Fruit fly (Drosophila melanogaster) whole organism, wandering third instar larva: ENCODE measurements around the gene GstO2.
A peak's percentile ranks its signal among the peaks of the same experiment; 100 is the strongest.

Experiments
- Abd-B ChIP-seq: fragments of >200 bp; optimal IDR thresholded peaks from 2 replicates; lab custom pipeline; 2017; ENCODE audit warnings: missing biosample characterization, missing genetic modification characterization
- CG32264 ChIP-seq: fragments of 200-800 bp; sonication (Bioruptor generic); optimal IDR thresholded peaks from 2 replicates; lab custom pipeline; 2016; ENCODE audit warnings: missing biosample characterization, missing genetic modification characterization
- CG9705 ChIP-seq: fragments of 200-800 bp; sonication (Bioruptor generic); optimal IDR thresholded peaks from 2 replicates; lab custom pipeline; 2018; ENCODE audit warnings: missing biosample characterization, mild to moderate bottlenecking, missing genetic modification characterization
- Dif ChIP-seq: fragments of 200-275, 200-300 bp; sonication (Bioruptor generic); optimal IDR thresholded peaks from 2 replicates; lab custom pipeline; 2018; ENCODE audit warnings: missing biosample characterization, missing genetic modification characterization; ENCODE audit not compliant: partially characterized antibody
- GATAd ChIP-seq: sonication (Bioruptor generic); optimal IDR thresholded peaks from 2 replicates; lab custom pipeline; 2016; ENCODE audit warnings: missing biosample characterization, missing genetic modification characterization
- HLH106 ChIP-seq: fragments of 200-800 bp; optimal IDR thresholded peaks from 3 replicates; lab custom pipeline; 2019; ENCODE audit warnings: missing biosample characterization, mild to moderate bottlenecking, missing genetic modification characterization, moderate library complexity
- Hnf4 ChIP-seq: fragments of 200-800 bp; sonication (Bioruptor generic); optimal IDR thresholded peaks from 2 replicates; lab custom pipeline; 2016; ENCODE audit warnings: missing biosample characterization, mild to moderate bottlenecking, missing genetic modification characterization
- Hr78 ChIP-seq: fragments of >200 bp; optimal IDR thresholded peaks from 2 replicates; lab custom pipeline; 2017; ENCODE audit warnings: missing biosample characterization, missing genetic modification characterization
- Hr83 ChIP-seq: fragments of 200-300 bp; sonication (Bioruptor generic); optimal IDR thresholded peaks from 2 replicates; lab custom pipeline; 2016; ENCODE audit warnings: missing biosample characterization, mild to moderate bottlenecking, missing genetic modification characterization, moderate library complexity; ENCODE audit not compliant: poor library complexity, severe bottlenecking
- Jra ChIP-seq: sonication (Bioruptor generic); optimal IDR thresholded peaks from 2 replicates; lab custom pipeline; 2016; ENCODE audit warnings: missing biosample characterization, missing genetic modification characterization
- Mio ChIP-seq: sonication (Bioruptor generic); optimal IDR thresholded peaks from 2 replicates; lab custom pipeline; 2016; ENCODE audit warnings: missing biosample characterization, missing genetic modification characterization
- Myc ChIP-seq: fragments of >200 bp; optimal IDR thresholded peaks from 2 replicates; lab custom pipeline; 2017
- OdsH ChIP-seq: fragments of 200-800 bp; sonication (Bioruptor generic); optimal IDR thresholded peaks from 2 replicates; lab custom pipeline; 2016; ENCODE audit warnings: missing biosample characterization, mild to moderate bottlenecking, missing genetic modification characterization
- Rel ChIP-seq, 2 experiments: fragments of 200-800 bp; sonication (Bioruptor generic) in 1 of 2; optimal IDR thresholded peaks; 2 replicates in 1 of 2; 3 replicates in 1 of 2; lab custom pipeline; 2016 to 2019; ENCODE audit warnings: mild to moderate bottlenecking in 2 of 2, missing biosample characterization in 2 of 2, missing genetic modification characterization in 2 of 2, moderate library complexity in 1 of 2
- Sp1 ChIP-seq: fragments of 200-800 bp; sonication (Bioruptor generic); optimal IDR thresholded peaks from 3 replicates; lab custom pipeline; 2019; ENCODE audit warnings: missing biosample characterization, mild to moderate bottlenecking, missing genetic modification characterization, moderate library complexity
- Vsx2 ChIP-seq: fragments of 200-300, 225-300 bp; sonication (Bioruptor generic); optimal IDR thresholded peaks from 2 replicates; lab custom pipeline; 2018; ENCODE audit warnings: missing biosample characterization, missing genetic modification characterization; ENCODE audit not compliant: partially characterized antibody
- br ChIP-seq: fragments of 200-800 bp; sonication (Bioruptor generic); optimal IDR thresholded peaks from 2 replicates; lab custom pipeline; 2016; ENCODE audit warnings: missing biosample characterization, missing genetic modification characterization
- brk ChIP-seq: fragments of 200-800 bp; sonication (Bioruptor generic); optimal IDR thresholded peaks from 2 replicates; lab custom pipeline; 2016; ENCODE audit warnings: missing biosample characterization, mild to moderate bottlenecking, missing genetic modification characterization
- dl ChIP-seq, 2 experiments: fragments of 175-275, 200-275 bp in 1 of 2; fragments of 200-275 bp in 1 of 2; sonication (Bioruptor generic); optimal IDR thresholded peaks; lab custom pipeline; 2018; ENCODE audit warnings: mild to moderate bottlenecking in 2 of 2, missing biosample characterization in 2 of 2, missing genetic modification characterization in 2 of 2, moderate library complexity in 2 of 2; ENCODE audit not compliant: partially characterized antibody in 2 of 2, insufficient read depth in 1 of 2
- dmrt93B ChIP-seq: fragments of 200-800 bp; sonication (Bioruptor generic); optimal IDR thresholded peaks from 2 replicates; lab custom pipeline; 2018; ENCODE audit warnings: missing biosample characterization, mild to moderate bottlenecking, missing genetic modification characterization
- dsf ChIP-seq: sonication (Bioruptor generic); optimal IDR thresholded peaks from 2 replicates; lab custom pipeline; 2016; ENCODE audit warnings: missing biosample characterization, missing genetic modification characterization, borderline replicate concordance
- ey ChIP-seq: fragments of 200-800 bp; sonication (Bioruptor generic); optimal IDR thresholded peaks from 2 replicates; lab custom pipeline; 2016; ENCODE audit warnings: missing biosample characterization, missing genetic modification characterization
- foxo ChIP-seq, 2 experiments: fragments of 200-800 bp; sonication (Bioruptor generic); optimal IDR thresholded peaks; 2 replicates in 1 of 2; 3 replicates in 1 of 2; lab custom pipeline; 2016 to 2017; ENCODE audit warnings: missing biosample characterization in 2 of 2, missing genetic modification characterization in 2 of 2
- h ChIP-seq: fragments of 200-800 bp; sonication (Bioruptor generic); optimal IDR thresholded peaks from 3 replicates; lab custom pipeline; 2016; ENCODE audit warnings: missing biosample characterization, mild to moderate bottlenecking, missing genetic modification characterization
- jim ChIP-seq: fragments of 175-275, 200-325 bp; sonication (Bioruptor generic); optimal IDR thresholded peaks from 2 replicates; lab custom pipeline; 2016; ENCODE audit warnings: missing biosample characterization, mild to moderate bottlenecking, missing genetic modification characterization
- lola ChIP-seq: fragments of >200 bp; optimal IDR thresholded peaks from 2 replicates; lab custom pipeline; 2017; ENCODE audit warnings: missing biosample characterization, missing genetic modification characterization
- psq ChIP-seq: fragments of 200-800 bp; sonication (Bioruptor generic); optimal IDR thresholded peaks from 3 replicates; lab custom pipeline; 2017; ENCODE audit warnings: missing biosample characterization, mild to moderate bottlenecking, missing genetic modification characterization, moderate library complexity
- rgr ChIP-seq: fragments of 200-800 bp; sonication (Bioruptor generic); optimal IDR thresholded peaks from 3 replicates; lab custom pipeline; 2016; ENCODE audit warnings: missing biosample characterization, mild to moderate bottlenecking, missing genetic modification characterization
- sv ChIP-seq: fragments of 200-800 bp; sonication (Bioruptor generic); optimal IDR thresholded peaks from 3 replicates; lab custom pipeline; 2016; ENCODE audit warnings: missing biosample characterization, missing genetic modification characterization
- tai ChIP-seq: sonication (Bioruptor generic); optimal IDR thresholded peaks from 2 replicates; lab custom pipeline; 2016; ENCODE audit warnings: missing biosample characterization, missing genetic modification characterization
- usp ChIP-seq: fragments of >200 bp; optimal IDR thresholded peaks from 2 replicates; lab custom pipeline; 2017; ENCODE audit warnings: missing biosample characterization, missing genetic modification characterization

GstO2 gene

DNA sequence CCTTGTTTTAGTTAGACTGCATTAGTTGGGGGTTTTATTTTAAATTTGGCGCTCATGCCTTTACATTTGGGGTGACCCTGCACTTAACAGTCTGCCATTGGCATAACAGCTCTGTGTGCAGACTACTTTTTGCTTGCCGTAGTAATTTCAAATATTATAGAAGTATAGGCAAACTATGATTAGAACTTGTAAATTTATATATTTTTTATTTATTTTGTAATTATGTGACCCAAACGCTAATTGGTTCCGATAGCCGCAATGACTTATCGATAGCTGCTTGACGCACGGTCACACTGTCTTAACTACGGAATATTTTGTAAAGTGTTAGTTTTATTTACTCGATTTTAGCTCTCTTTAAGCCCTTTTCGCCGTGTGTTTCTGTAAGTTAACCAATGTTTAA is 21.4 kb upstream of the GstO2 start, which contains the start of gene rhea (continued):
- TF ChIP-seq OdsH (GFP tag; lab: Kevin White, UChicago), result no peak
- TF ChIP-seq brk (GFP tag; lab: Kevin White, UChicago), result no peak
- no peak for TF ChIP-seq Hr78

DNA sequence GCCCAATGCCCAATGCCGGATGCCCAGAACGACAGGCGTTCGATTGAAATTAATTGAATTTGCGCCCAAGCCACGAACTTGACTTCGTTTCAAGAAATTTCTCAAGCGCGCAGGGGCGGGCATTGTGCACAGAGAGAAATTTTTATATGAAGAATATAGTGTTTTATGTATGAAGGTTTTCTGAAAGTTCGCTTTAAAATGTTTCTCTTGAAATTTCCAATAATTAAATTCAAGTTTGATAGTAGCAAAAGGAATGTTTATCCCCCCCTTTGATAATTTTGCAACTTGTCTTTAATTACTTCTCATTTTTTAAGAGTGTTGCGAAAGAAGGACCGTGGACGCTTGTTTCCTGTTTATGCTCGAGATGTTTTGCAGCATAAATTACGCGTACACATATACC is 20.6 kb upstream of the GstO2 start:
- TF ChIP-seq ey (GFP tag; lab: Kevin White, UChicago) (peak; percentile 1), foxo (GFP tag; optimal IDR thresholded peaks at IDR 0.05; lab: Kevin White, UChicago) (no peak), tai (GFP tag; lab: Kevin White, UChicago) (no peak), OdsH (GFP tag; lab: Kevin White, UChicago) (no peak)

DNA sequence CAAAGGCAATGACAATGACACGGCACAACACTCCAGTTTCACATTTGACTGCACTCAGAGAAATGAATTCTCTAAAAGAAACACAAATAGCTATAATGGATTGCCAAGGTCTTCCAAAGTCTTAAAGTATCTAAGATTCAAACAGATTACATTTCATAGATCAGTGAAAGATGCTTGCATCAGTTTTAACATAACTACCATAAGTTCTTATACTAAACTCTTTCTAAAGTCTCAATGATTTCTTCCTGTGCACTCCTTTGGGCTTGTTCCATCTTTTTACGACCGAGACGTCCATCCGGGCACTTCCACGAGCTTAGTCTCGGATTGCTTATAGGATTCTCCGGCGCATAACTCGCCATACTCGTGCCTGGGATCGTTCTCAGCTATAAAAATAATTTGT is 18.9 kb upstream of the GstO2 start:
- TF ChIP-seq OdsH (GFP tag; lab: Kevin White, UChicago), result no peak
- no peak for TF ChIP-seq sv
- no peak for TF ChIP-seq brk (GFP tag; lab: Kevin White, UChicago)
- no peak for TF ChIP-seq CG9705 (GFP tag; lab: Kevin White, UChicago)
- no peak for TF ChIP-seq dmrt93B (GFP tag; lab: Kevin White, UChicago)
- TF ChIP-seq HLH106 (tag; lab: Kevin White, UChicago), result no peak
- no peak for TF ChIP-seq ey (GFP tag; lab: Kevin White, UChicago)
- TF ChIP-seq Hr78, result no peak
- TF ChIP-seq dl (GFP tag; optimal IDR thresholded peaks at IDR 0.05; lab: Kevin White, UChicago; ENCODE audit: insufficient read depth in 1 of 2, partially characterized antibody in 2 of 2), result no peak
- TF ChIP-seq Vsx2, result no peak
- TF ChIP-seq Abd-B (GFP tag; lab: Kevin White, UChicago), result no peak
- TF ChIP-seq rgr, result no peak
- no peak for TF ChIP-seq Mio (GFP tag; lab: Kevin White, UChicago)
- TF ChIP-seq Hnf4 (GFP tag; lab: Kevin White, UChicago), result no peak

DNA sequence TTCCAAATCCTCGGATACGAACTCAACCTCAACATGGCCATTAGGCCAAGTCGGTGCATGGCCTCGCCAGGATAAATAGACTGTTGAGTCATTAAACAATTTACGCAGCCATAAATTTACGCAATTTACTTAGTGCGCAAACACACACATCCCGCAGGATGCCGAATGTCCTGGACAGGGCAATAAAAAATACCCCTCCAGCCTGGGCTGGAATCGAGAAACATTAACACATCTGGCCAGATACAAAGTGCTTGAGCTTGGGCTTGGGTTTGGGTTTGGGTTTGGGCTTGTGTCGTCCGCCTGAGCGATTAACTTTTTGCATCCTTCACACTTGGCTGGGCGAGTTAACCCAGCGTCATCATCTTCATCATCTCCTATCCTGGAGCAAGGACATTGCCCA is 18.4 kb upstream of the GstO2 start:
- TF ChIP-seq GATAd (GFP tag; lab: Kevin White, UChicago) (no peak), Hr83 (GFP tag; lab: Kevin White, UChicago) (no peak), usp (GFP tag; lab: Kevin White, UChicago) (no peak), Mio (GFP tag; lab: Kevin White, UChicago) (no peak), OdsH (GFP tag; lab: Kevin White, UChicago) (no peak), Myc (no peak), h (GFP tag; lab: Kevin White, UChicago) (no peak), Jra (GFP tag; lab: Kevin White, UChicago) (no peak), Rel (GFP tag; optimal IDR thresholded peaks at IDR 0.05; lab: Kevin White, UChicago) (no peak), Rel (tag; optimal IDR thresholded peaks at IDR 0.05; lab: Kevin White, UChicago) (no peak), Vsx2 (no peak), dsf (GFP tag; lab: Kevin White, UChicago) (no peak), Dif (GFP tag; lab: Kevin White, UChicago) (no peak), psq (no peak), CG9705 (GFP tag; lab: Kevin White, UChicago) (no peak), dl (GFP tag; optimal IDR thresholded peaks at IDR 0.05; lab: Kevin White, UChicago; ENCODE audit: insufficient read depth in 1 of 2, partially characterized antibody in 2 of 2) (no peak), CG32264 (GFP tag; lab: Kevin White, UChicago) (no peak)

DNA sequence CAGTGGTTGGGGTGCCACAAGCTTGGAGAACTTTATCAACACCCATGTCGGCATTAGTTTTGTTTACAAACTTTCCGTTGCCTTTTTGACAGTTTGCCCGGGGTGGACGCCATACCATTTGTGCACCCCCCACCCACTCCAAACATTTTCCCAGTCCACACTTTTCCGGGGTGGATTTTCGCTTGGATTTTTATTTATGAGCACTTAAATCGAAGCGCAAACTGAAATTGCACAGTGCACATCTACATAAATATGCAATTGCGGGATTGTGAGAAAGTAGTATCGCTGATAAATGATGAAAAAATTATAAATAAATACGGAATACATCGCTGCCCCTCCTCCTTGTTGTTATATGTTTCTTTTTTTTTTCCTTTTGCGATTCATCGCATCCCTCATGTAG is 17.2 kb upstream of the GstO2 start:
- TF ChIP-seq CG9705 (GFP tag; lab: Kevin White, UChicago) (no peak), GATAd (GFP tag; lab: Kevin White, UChicago) (no peak), dsf (GFP tag; lab: Kevin White, UChicago) (no peak), jim (GFP tag; lab: Kevin White, UChicago) (no peak), Hnf4 (GFP tag; lab: Kevin White, UChicago) (no peak), Abd-B (GFP tag; lab: Kevin White, UChicago) (no peak), dmrt93B (GFP tag; lab: Kevin White, UChicago) (no peak), Hr78 (no peak), lola (GFP tag; lab: Kevin White, UChicago) (no peak), ey (GFP tag; lab: Kevin White, UChicago) (no peak), Jra (GFP tag; lab: Kevin White, UChicago) (no peak), dl (GFP tag; optimal IDR thresholded peaks at IDR 0.05; lab: Kevin White, UChicago; ENCODE audit: insufficient read depth in 1 of 2, partially characterized antibody in 2 of 2) (no peak), Sp1 (GFP tag; lab: Kevin White, UChicago) (no peak), Myc (no peak), psq (no peak), br (GFP tag; lab: Kevin White, UChicago) (no peak), CG32264 (GFP tag; lab: Kevin White, UChicago) (no peak)
